Worm (Caenorhabditis elegans): ENCODE data around the gene ced-11.
A peak's percentile ranks its signal among the peaks of the same experiment; 100 is the strongest.

The ced-11 gene

DNA sequence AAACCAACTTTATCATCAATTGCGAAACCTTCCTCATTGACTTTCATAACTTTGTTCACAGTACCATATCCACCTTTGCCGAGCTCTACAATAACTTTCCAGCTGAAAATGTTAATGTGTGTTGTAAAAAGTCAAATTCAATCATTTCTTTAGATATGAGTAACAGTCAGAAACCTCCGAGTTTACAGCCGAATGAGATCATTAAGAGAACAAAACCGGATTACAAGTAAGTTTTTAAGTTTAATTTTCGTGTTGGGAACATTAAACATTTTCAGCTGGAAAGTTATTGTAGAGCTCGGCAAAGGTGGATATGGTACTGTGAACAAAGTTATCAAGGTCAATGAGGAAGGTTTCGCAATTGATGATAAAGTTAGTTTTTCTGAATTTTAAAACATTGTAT is 18.1 kb upstream of the ced-11 start, which contains the start of gene ZK507.1:
Gene ZK507.1 (minus strand): TSS at position 101 of the 400 bp plus-strand sequence.
- TF ChIP-seq K12H6.12 (tag; optimal IDR thresholded peaks at IDR 0.05), result no peak
- no peak for TF ChIP-seq F37B4.10 (GFP tag; IDR thresholded peaks at IDR 0.05)
- no peak for TF ChIP-seq lsl-1 (GFP tag; optimal IDR thresholded peaks at IDR 0.05)
- TF ChIP-seq unc-62 (GFP tag; optimal IDR thresholded peaks at IDR 0.05), result no peak
- TF ChIP-seq snpc-4 (GFP tag; optimal IDR thresholded peaks at IDR 0.05), result no peak
- no peak for TF ChIP-seq snpc-4 (tag; optimal IDR thresholded peaks at IDR 0.05)
- TF ChIP-seq F39B2.1 (GFP tag; IDR thresholded peaks at IDR 0.05), result no peak
- TF ChIP-seq ets-4 (GFP tag; optimal IDR thresholded peaks at IDR 0.05), result no peak
- TF ChIP-seq snpc-3.4 (tag; optimal IDR thresholded peaks at IDR 0.05), result no peak
- no peak for TF ChIP-seq ztf-25 (GFP tag; IDR thresholded peaks at IDR 0.05)
- TF ChIP-seq ceh-79 (tag; optimal IDR thresholded peaks at IDR 0.05), result no peak
- no peak for TF ChIP-seq ZK185.1 (tag; optimal IDR thresholded peaks at IDR 0.05; ENCODE audit: poor library complexity, severe bottlenecking)
- no peak for TF ChIP-seq lin-40 (tag; optimal IDR thresholded peaks at IDR 0.05)
- no peak for TF ChIP-seq lin-54 (GFP tag; optimal IDR thresholded peaks at IDR 0.05)
- TF ChIP-seq xnd-1 (tag; optimal IDR thresholded peaks at IDR 0.05), result no peak
- TF ChIP-seq bed-2 (GFP tag; IDR thresholded peaks at IDR 0.05), result no peak
- TF ChIP-seq nfya-1 (tag; optimal IDR thresholded peaks at IDR 0.05; ENCODE audit: borderline replicate concordance, insufficient read depth), result no peak

DNA sequence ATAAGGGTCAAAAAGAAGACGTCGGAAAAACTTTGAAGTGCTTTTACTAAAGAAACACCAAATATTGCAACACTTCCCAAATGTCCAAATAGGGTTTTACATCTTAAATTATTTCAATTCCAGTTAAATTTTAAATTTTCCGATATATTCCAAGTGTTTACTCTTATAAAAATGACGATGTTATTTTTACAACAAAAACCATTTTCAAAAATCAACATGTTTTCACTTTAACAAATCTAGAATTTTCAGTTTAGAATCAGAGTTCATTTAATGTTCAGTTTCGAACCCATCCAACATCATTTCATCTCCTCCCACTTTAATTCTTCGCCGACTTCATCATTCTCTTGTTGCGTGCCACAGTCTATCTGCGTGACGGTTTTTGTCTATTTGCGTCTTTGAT is 15.7 kb upstream of the ced-11 start, which contains the start of gene dos-1:
Gene dos-1 (plus strand): TSS at position 301 of the 400 bp plus-strand sequence.
- TF ChIP-seq bed-1 (GFP tag; IDR thresholded peaks at IDR 0.05) (no peak), madf-8 (GFP tag; conservative IDR thresholded peaks at IDR 0.05) (no peak)

ce11 chrIII:9104060-9104459 is 15.3 kb upstream of the ced-11 start:
- 0 out of 2 replicates have a peak, but pooled peaks have one; percentile 55 for TF ChIP-seq pbrm-1 (GFP tag; IDR thresholded peaks at IDR 0.05)
- no peak for TF ChIP-seq unc-62 (GFP tag; optimal IDR thresholded peaks at IDR 0.05)
- TF ChIP-seq mel-28 (tag; optimal IDR thresholded peaks at IDR 0.05; ENCODE audit: borderline replicate concordance), result no peak
- TF ChIP-seq ceh-58 (GFP tag; IDR thresholded peaks at IDR 0.05), result no peak
- no peak for TF ChIP-seq xnd-1 (tag; optimal IDR thresholded peaks at IDR 0.05)
- no peak for TF ChIP-seq F57C9.4 (tag; optimal IDR thresholded peaks at IDR 0.05)
- peak; percentile 35 for TF ChIP-seq ceh-27 (GFP tag; optimal IDR thresholded peaks at IDR 0.05)
- TF ChIP-seq rec-8 (tag; optimal IDR thresholded peaks at IDR 0.05), result peak; percentile 31 to 81
- no peak for TF ChIP-seq aptf-3 (GFP tag; IDR thresholded peaks at IDR 0.05)
- no peak for TF ChIP-seq unc-130 (GFP tag; optimal IDR thresholded peaks at IDR 0.05)
- TF ChIP-seq snpc-1.3 (tag; optimal IDR thresholded peaks at IDR 0.05; ENCODE audit: insufficient read depth), result peak; percentile 29
- TF ChIP-seq F39B2.1 (GFP tag; IDR thresholded peaks at IDR 0.05), result no peak
- TF ChIP-seq attf-5 (GFP tag; optimal IDR thresholded peaks at IDR 0.05), result peak; percentile 53
- peak; percentile 94 for TF ChIP-seq tbp1 (GFP tag; optimal IDR thresholded peaks at IDR 0.05)
- no peak for TF ChIP-seq bed-1 (GFP tag; IDR thresholded peaks at IDR 0.05)
- TF ChIP-seq nfya-1 (tag; optimal IDR thresholded peaks at IDR 0.05; ENCODE audit: borderline replicate concordance, insufficient read depth), result no peak
- TF ChIP-seq attf-6 (GFP tag; IDR thresholded peaks at IDR 0.05), result no peak
- peak; percentile 46; the same call in 1 of the 2 replicates for TF ChIP-seq egrh-3 (GFP tag; IDR thresholded peaks at IDR 0.05)
- peak; percentile 63; the same call in 1 of the 2 replicates for TF ChIP-seq ekl-4 (GFP tag; IDR thresholded peaks at IDR 0.05)
- TF ChIP-seq ztf-26 (tag; optimal IDR thresholded peaks at IDR 0.05), result peak; percentile 40
- TF ChIP-seq mes-4 (tag; optimal IDR thresholded peaks at IDR 0.05), result no peak
- peak; percentile 69; the same call in 1 of the 2 replicates for TF ChIP-seq aptf-2 (GFP tag; conservative IDR thresholded peaks at IDR 0.05)
- TF ChIP-seq T26A5.8 (tag; optimal IDR thresholded peaks at IDR 0.05), result no peak
- TF ChIP-seq Y95B8A.8 (GFP tag; IDR thresholded peaks at IDR 0.05), result 0 out of 2 replicates have a peak, but pooled peaks have one; percentile 30
- no peak for TF ChIP-seq nhr-179 (tag; optimal IDR thresholded peaks at IDR 0.05)
- TF ChIP-seq let-526 (GFP tag; IDR thresholded peaks at IDR 0.05), result peak; percentile 76; the same call in 1 of the 2 replicates
- peak; percentile 51 for TF ChIP-seq mxl-1 (tag; optimal IDR thresholded peaks at IDR 0.05)
- no peak for TF ChIP-seq lir-1 (GFP tag; conservative IDR thresholded peaks at IDR 0.05)
- no peak for TF ChIP-seq ceh-79 (tag; optimal IDR thresholded peaks at IDR 0.05)
- TF ChIP-seq dpff-1 (tag; optimal IDR thresholded peaks at IDR 0.05), result no peak
- peak; percentile 84 for TF ChIP-seq B0261.1 (tag; optimal IDR thresholded peaks at IDR 0.05)
- TF ChIP-seq C17E4.6 (GFP tag; IDR thresholded peaks at IDR 0.05), result no peak
